Worm (Caenorhabditis elegans) whole organism, L4 larva: ENCODE results near the gene H03G16.7.

Source experiments
- fkh-10 ChIP-seq: fragments of 150-350 bp; optimal IDR thresholded peaks from 2 replicates; lab custom pipeline; 2014; ENCODE audit warnings: missing biosample characterization, missing genetic modification reagents, missing genetic modification characterization
- mdl-1 ChIP-seq, 2 experiments: fragments of 150-350 bp in 1 of 2; sonication (generic microtip) in 1 of 2; optimal IDR thresholded peaks; 2 replicates each; lab custom pipeline; 2014 to 2017; ENCODE audit warnings: missing biosample characterization in 2 of 2, missing genetic modification characterization in 2 of 2

ce11 chrX:15103481-15103880 lies 47.7 kb upstream of the H03G16.7 start:
- TF ChIP-seq fkh-10 (GFP tag; lab: Kevin White, UChicago) = no peak
- no peak for TF ChIP-seq mdl-1 (tag; optimal IDR thresholded peaks at IDR 0.05; lab: Kevin White, UChicago)
